Fruit fly (Drosophila melanogaster) whole organism, pupa: ENCODE measurements around the gene Cys.

Source experiments
- CG8301 ChIP-seq: fragments of 200-800 bp; sonication (Bioruptor generic); optimal IDR thresholded peaks from 2 replicates; lab custom pipeline; 2018; ENCODE audit warnings: missing biosample characterization, mild to moderate bottlenecking, missing genetic modification characterization
- Snoo ChIP-seq: fragments of 200-800 bp; sonication (Bioruptor generic); optimal IDR thresholded peaks from 3 replicates; lab custom pipeline; 2017; ENCODE audit warnings: missing biosample characterization, mild to moderate bottlenecking, missing genetic modification characterization, inconsistent platforms
- fd96Ca ChIP-seq: fragments of 200-800 bp; sonication (Bioruptor generic); IDR thresholded peaks from 3 replicates; pipeline ENCODE4 v1.3.6; 2022; ENCODE audit warnings: missing biosample characterization, missing genetic modification characterization
- gl ChIP-seq: fragments of 200-800 bp; sonication (Bioruptor generic); optimal IDR thresholded peaks from 2 replicates; lab custom pipeline; 2018; ENCODE audit warnings: missing biosample characterization, mild to moderate bottlenecking, missing genetic modification characterization

DNA sequence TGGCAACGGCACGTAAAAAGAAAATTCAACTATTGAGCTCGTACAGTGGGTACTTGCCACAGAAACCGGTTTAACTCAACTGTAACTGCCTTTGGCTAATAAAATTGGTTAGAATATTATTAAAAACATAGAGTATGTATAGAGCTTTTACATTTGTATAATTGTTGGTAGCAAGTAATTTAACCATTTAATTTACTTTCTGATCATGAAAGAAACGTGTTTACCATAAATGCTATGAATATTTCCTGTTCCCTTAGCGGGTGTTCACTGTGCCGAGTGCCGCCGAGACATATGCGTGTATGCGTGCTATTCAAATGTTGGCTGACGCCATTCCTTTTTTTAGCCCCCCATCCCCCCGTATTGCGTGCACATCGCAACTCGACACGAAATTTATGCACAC, 20.7 kb downstream of the Cys start:
- TF ChIP-seq fd96Ca (no peak), gl (tag; lab: Kevin White, UChicago) (no peak), CG8301 (no peak), Snoo (no peak)
